Worm (Caenorhabditis elegans) whole organism, L2 larva: ENCODE results near the gene T19B10.5.

Experiments
- aly-2 ChIP-seq: fragments of 150-350 bp; optimal IDR thresholded peaks from 2 replicates; lab custom pipeline; 2014; ENCODE audit warnings: missing biosample characterization, missing genetic modification characterization
- ama-1 ChIP-seq: fragments of 150-350 bp; optimal IDR thresholded peaks from 2 replicates; lab custom pipeline; 2018; ENCODE audit warnings: inconsistent platforms
- ceh-82 ChIP-seq: fragments of 150-350 bp; optimal IDR thresholded peaks from 2 replicates; lab custom pipeline; 2014; ENCODE audit warnings: missing biosample characterization, missing genetic modification characterization
- lin-13 ChIP-seq: fragments of 150-350 bp; optimal IDR thresholded peaks from 2 replicates; lab custom pipeline; 2014; ENCODE audit warnings: missing biosample characterization, missing genetic modification reagents, missing genetic modification characterization
- lsy-2 ChIP-seq, 2 experiments: fragments of 150-350 bp in 1 of 2; sonication (generic microtip) in 1 of 2; optimal IDR thresholded peaks; 2 replicates each; lab custom pipeline; 2014 to 2017; ENCODE audit warnings: missing biosample characterization in 2 of 2, missing genetic modification characterization in 2 of 2
- nhr-12 ChIP-seq: fragments of 150-350 bp; optimal IDR thresholded peaks from 2 replicates; lab custom pipeline; 2014; ENCODE audit warnings: missing biosample characterization, missing genetic modification characterization
- nhr-23 ChIP-seq: fragments of 150-350 bp; optimal IDR thresholded peaks from 2 replicates; lab custom pipeline; 2014; ENCODE audit warnings: missing biosample characterization, missing genetic modification reagents, missing genetic modification characterization
- snpc-4 ChIP-seq: fragments of 150-350 bp; optimal IDR thresholded peaks from 2 replicates; lab custom pipeline; 2014; ENCODE audit warnings: missing biosample characterization, missing genetic modification characterization
- ztf-4 ChIP-seq: fragments of 150-350 bp; optimal IDR thresholded peaks from 2 replicates; lab custom pipeline; 2014; ENCODE audit warnings: missing biosample characterization, missing genetic modification characterization

DNA sequence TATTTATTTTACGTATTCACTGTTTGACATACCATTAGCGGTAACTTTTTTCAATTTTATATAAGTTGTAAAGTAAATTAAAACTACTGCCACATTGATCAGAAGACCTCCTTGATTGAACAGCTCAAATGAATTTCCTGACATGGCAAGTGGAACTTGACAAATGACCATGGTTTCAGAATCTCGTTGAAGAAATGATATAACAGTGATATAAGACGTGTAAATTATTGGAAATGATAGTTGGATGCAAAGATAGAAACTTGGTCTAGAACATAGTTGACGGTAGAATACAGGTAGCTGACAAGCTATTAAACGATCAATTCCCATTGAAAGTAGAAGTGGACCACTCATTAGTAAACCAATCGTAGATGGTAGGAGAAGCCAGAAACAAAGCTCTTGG, 17.3 kb downstream of the T19B10.5 start:
- TF ChIP-seq nhr-23 (tag; lab: Kevin White, UChicago), result no peak
- TF ChIP-seq ceh-82 (tag; lab: Kevin White, UChicago), result no peak
- no peak for TF ChIP-seq aly-2
- TF ChIP-seq snpc-4 (tag; lab: Kevin White, UChicago), result no peak
- no peak for TF ChIP-seq ztf-4 (tag; lab: Kevin White, UChicago)
- TF ChIP-seq lin-13, result no peak
- TF ChIP-seq lsy-2 (tag; optimal IDR thresholded peaks at IDR 0.05; lab: Kevin White, UChicago), result no peak
- TF ChIP-seq nhr-12, result no peak
- no peak for TF ChIP-seq ama-1 (lab: Kevin White, UChicago)
